Fruit fly (Drosophila melanogaster) whole organism, embryonic: ENCODE results near the gene CG13898.

Experiments
- ATbp ChIP-seq: fragments of 200-800 bp; sonication (Bioruptor generic); optimal IDR thresholded peaks from 2 replicates; lab custom pipeline; 2017; ENCODE audit warnings: missing biosample characterization, mild to moderate bottlenecking, missing genetic modification characterization, missing genetic modification reagents
- Blimp-1 ChIP-seq: fragments of 200-800 bp; sonication (Bioruptor generic); optimal IDR thresholded peaks from 3 replicates; lab custom pipeline; 2018; ENCODE audit warnings: missing biosample characterization, missing genetic modification characterization, mild to moderate bottlenecking, moderate library complexity, missing genetic modification reagents
- CG11247 ChIP-seq: fragments of 200-800 bp; sonication (Bioruptor generic); IDR thresholded peaks from 2 replicates; pipeline ENCODE4 v1.3.6; 2022; ENCODE audit warnings: missing biosample characterization, missing genetic modification characterization
- CG12071 ChIP-seq: fragments of 200-800 bp; sonication (Bioruptor generic); optimal IDR thresholded peaks from 3 replicates; lab custom pipeline; 2018; ENCODE audit warnings: missing biosample characterization, mild to moderate bottlenecking, missing genetic modification characterization
- CG15073 ChIP-seq: fragments of 200-800 bp; sonication (Bioruptor generic); optimal IDR thresholded peaks from 2 replicates; lab custom pipeline; 2016; ENCODE audit warnings: missing biosample characterization, missing genetic modification characterization
- CG16863 ChIP-seq: fragments of 200-800 bp; sonication (Bioruptor generic); optimal IDR thresholded peaks from 3 replicates; lab custom pipeline; 2016; ENCODE audit warnings: missing biosample characterization, missing genetic modification characterization
- CG1832 ChIP-seq: fragments of 200-800 bp; sonication (Bioruptor generic); optimal IDR thresholded peaks from 2 replicates; lab custom pipeline; 2017; ENCODE audit warnings: missing biosample characterization, mild to moderate bottlenecking, missing genetic modification characterization, inconsistent platforms
- CG18764 ChIP-seq: fragments of 200-800 bp; sonication (Bioruptor generic); optimal IDR thresholded peaks from 3 replicates; lab custom pipeline; 2016; ENCODE audit warnings: missing biosample characterization, missing genetic modification characterization
- CG2120 ChIP-seq: fragments of 200-800 bp; sonication (Bioruptor generic); optimal IDR thresholded peaks from 3 replicates; lab custom pipeline; 2016; ENCODE audit warnings: missing biosample characterization, missing genetic modification characterization
- CG30403 ChIP-seq: fragments of 200-800 bp; sonication (Bioruptor generic); optimal IDR thresholded peaks from 3 replicates; lab custom pipeline; 2016; ENCODE audit warnings: missing biosample characterization, missing genetic modification characterization
- CG3995 ChIP-seq: fragments of 200-800 bp; sonication (Bioruptor generic); optimal IDR thresholded peaks from 3 replicates; lab custom pipeline; 2016; ENCODE audit warnings: missing biosample characterization, missing genetic modification characterization
- CG42726 ChIP-seq: fragments of 200-800 bp; sonication (Bioruptor generic); IDR thresholded peaks from 2 replicates; pipeline ENCODE4 v1.3.6; 2022; ENCODE audit warnings: missing biosample characterization, missing genetic modification characterization; ENCODE audit not compliant: partially characterized antibody
- CG4360 ChIP-seq: fragments of 200-800 bp; sonication (Bioruptor generic); IDR thresholded peaks from 2 replicates; pipeline ENCODE4 v1.3.6; 2022; ENCODE audit warnings: missing biosample characterization, missing genetic modification characterization
- CG4707 ChIP-seq: fragments of 200-800 bp; sonication (Bioruptor generic); optimal IDR thresholded peaks from 2 replicates; lab custom pipeline; 2018; ENCODE audit warnings: missing biosample characterization, mild to moderate bottlenecking, missing genetic modification characterization, moderate library complexity
- CG5953 ChIP-seq: fragments of 200-800 bp; sonication (Bioruptor generic); IDR thresholded peaks from 2 replicates; pipeline ENCODE4 v1.3.6; 2022; ENCODE audit warnings: missing biosample characterization, missing genetic modification characterization
- CG6175 ChIP-seq: fragments of 200-800 bp; sonication (Bioruptor generic); IDR thresholded peaks from 3 replicates; pipeline ENCODE4 v1.3.6; 2022; ENCODE audit warnings: missing biosample characterization, missing genetic modification characterization
- CG7556 ChIP-seq: fragments of 200-800 bp; sonication (Bioruptor generic); optimal IDR thresholded peaks from 2 replicates; lab custom pipeline; 2017; ENCODE audit warnings: missing biosample characterization, mild to moderate bottlenecking, missing genetic modification characterization
- CG8290 ChIP-seq, 3 experiments: fragments of 200-800 bp; sonication (Bioruptor generic); optimal IDR thresholded peaks; 2 replicates each; lab custom pipeline; 2016 to 2019; ENCODE audit warnings: missing biosample characterization in 3 of 3, missing genetic modification characterization in 3 of 3, mild to moderate bottlenecking in 2 of 3, moderate library complexity in 1 of 3
- CG9437 ChIP-seq: fragments of 200-800 bp; sonication (Bioruptor generic); optimal IDR thresholded peaks from 2 replicates; lab custom pipeline; 2018; ENCODE audit warnings: missing biosample characterization, mild to moderate bottlenecking, missing genetic modification characterization
- CHES-1-like ChIP-seq: fragments of 200-800 bp; sonication (Bioruptor generic); optimal IDR thresholded peaks from 2 replicates; lab custom pipeline; 2016; ENCODE audit warnings: missing biosample characterization, missing genetic modification characterization
- CkIIα-i1 ChIP-seq: fragments of 200-800 bp; sonication (Bioruptor generic); IDR thresholded peaks from 2 replicates; pipeline ENCODE4 v1.3.6; 2022; ENCODE audit warnings: missing biosample characterization, missing genetic modification characterization
- Doc3 ChIP-seq: fragments of 200-800 bp; sonication (Bioruptor generic); IDR thresholded peaks from 3 replicates; pipeline ENCODE4 v1.3.6; 2022; ENCODE audit warnings: missing biosample characterization, missing genetic modification characterization; ENCODE audit not compliant: partially characterized antibody
- HLH54F ChIP-seq: fragments of 200-800 bp; sonication (Bioruptor generic); optimal IDR thresholded peaks from 3 replicates; lab custom pipeline; 2016; ENCODE audit warnings: missing biosample characterization, missing genetic modification characterization
- HLHmδ ChIP-seq: fragments of 200-800 bp; sonication (Bioruptor generic); optimal IDR thresholded peaks from 2 replicates; lab custom pipeline; 2018; ENCODE audit warnings: missing biosample characterization, mild to moderate bottlenecking, missing genetic modification characterization, moderate library complexity
- Hand ChIP-seq: fragments of 200-800 bp; sonication (Bioruptor generic); optimal IDR thresholded peaks from 2 replicates; lab custom pipeline; 2017; ENCODE audit warnings: mild to moderate bottlenecking, missing biosample characterization, missing genetic modification reagents, missing genetic modification characterization
- Kr ChIP-seq: fragments of 200-800 bp; sonication (Bioruptor generic); optimal IDR thresholded peaks from 2 replicates; lab custom pipeline; 2017; ENCODE audit warnings: missing biosample characterization, mild to moderate bottlenecking, missing genetic modification characterization
- MBD-R2 ChIP-seq: fragments of 200-800 bp; sonication (Bioruptor generic); IDR thresholded peaks from 2 replicates; pipeline ENCODE4 v1.3.6; 2022; ENCODE audit warnings: missing biosample characterization, missing genetic modification characterization
- MTF-1 ChIP-seq: fragments of 200-800 bp; sonication (Bioruptor generic); optimal IDR thresholded peaks from 2 replicates; lab custom pipeline; 2018; ENCODE audit warnings: missing biosample characterization, mild to moderate bottlenecking, missing genetic modification characterization, borderline replicate concordance
- NC2α ChIP-seq: fragments of 200-800 bp; sonication (Bioruptor generic); optimal IDR thresholded peaks from 2 replicates; lab custom pipeline; 2016; ENCODE audit warnings: missing biosample characterization, missing genetic modification characterization
- Opbp ChIP-seq: fragments of 200-800 bp; sonication (Bioruptor generic); IDR thresholded peaks from 3 replicates; pipeline ENCODE4 v1.3.6; 2022; ENCODE audit warnings: missing biosample characterization, missing genetic modification characterization; ENCODE audit not compliant: partially characterized antibody
- Side ChIP-seq: fragments of 200-800 bp; sonication (Bioruptor generic); optimal IDR thresholded peaks from 2 replicates; lab custom pipeline; 2016; ENCODE audit warnings: missing biosample characterization, missing genetic modification characterization
- Sox100B ChIP-seq: fragments of 200-800 bp; sonication (Bioruptor generic); optimal IDR thresholded peaks from 3 replicates; lab custom pipeline; 2018; ENCODE audit warnings: missing biosample characterization, mild to moderate bottlenecking, missing genetic modification characterization
- Usf ChIP-seq: fragments of 200-800 bp; sonication (Bioruptor generic); optimal IDR thresholded peaks from 2 replicates; lab custom pipeline; 2017; ENCODE audit warnings: missing genotype, missing biosample characterization, missing genetic modification characterization
- ac ChIP-seq: fragments of 200-800 bp; sonication (Bioruptor generic); optimal IDR thresholded peaks from 3 replicates; lab custom pipeline; 2017; ENCODE audit warnings: missing biosample characterization, mild to moderate bottlenecking, missing genetic modification characterization
- bsh ChIP-seq, 2 experiments: fragments of 200-800 bp; sonication (Bioruptor generic); optimal IDR thresholded peaks; 2 replicates each; lab custom pipeline; 2017 to 2018; ENCODE audit warnings: mild to moderate bottlenecking in 2 of 2, missing biosample characterization in 2 of 2, missing genetic modification characterization in 2 of 2, moderate library complexity in 1 of 2
- chif ChIP-seq, 2 experiments: fragments of 200-800 bp; sonication (Bioruptor generic); optimal IDR thresholded peaks; 3 replicates each; lab custom pipeline; 2016; ENCODE audit warnings: missing biosample characterization in 2 of 2, missing genetic modification characterization in 2 of 2
- chinmo ChIP-seq: fragments of 200-800 bp; sonication (Bioruptor generic); IDR thresholded peaks from 4 replicates; pipeline ENCODE4 v1.3.6; 2022; ENCODE audit warnings: missing biosample characterization, missing genetic modification characterization; ENCODE audit not compliant: partially characterized antibody
- corto ChIP-seq: fragments of 200-800 bp; sonication (Bioruptor generic); optimal IDR thresholded peaks from 2 replicates; lab custom pipeline; 2016; ENCODE audit warnings: missing biosample characterization, mild to moderate bottlenecking, missing genetic modification characterization, moderate library complexity
- ind ChIP-seq: fragments of 200-800 bp; sonication (Bioruptor generic); optimal IDR thresholded peaks from 3 replicates; lab custom pipeline; 2016; ENCODE audit warnings: missing biosample characterization, missing genetic modification characterization
- jigr1 ChIP-seq: fragments of 200-800 bp; sonication (Bioruptor generic); IDR thresholded peaks from 3 replicates; pipeline ENCODE4 v1.3.6; 2022; ENCODE audit warnings: missing biosample characterization, missing genetic modification characterization
- jing ChIP-seq: fragments of 200-800 bp; sonication (Bioruptor generic); optimal IDR thresholded peaks from 2 replicates; lab custom pipeline; 2018; ENCODE audit warnings: missing biosample characterization, mild to moderate bottlenecking, missing genetic modification characterization
- kah ChIP-seq: fragments of 200-800 bp; sonication (Bioruptor generic); optimal IDR thresholded peaks from 2 replicates; lab custom pipeline; 2018; ENCODE audit warnings: missing biosample characterization, mild to moderate bottlenecking, missing genetic modification characterization
- nerfin-1 ChIP-seq: fragments of 200-800 bp; sonication (Bioruptor generic); optimal IDR thresholded peaks from 3 replicates; lab custom pipeline; 2019; ENCODE audit warnings: missing biosample characterization, mild to moderate bottlenecking, missing genetic modification characterization, moderate library complexity
- repo ChIP-seq: fragments of 200-800 bp; sonication (Bioruptor generic); optimal IDR thresholded peaks from 2 replicates; lab custom pipeline; 2016; ENCODE audit warnings: missing biosample characterization, missing genetic modification characterization
- scrt ChIP-seq: fragments of 200-800 bp; sonication (Bioruptor generic); optimal IDR thresholded peaks from 2 replicates; lab custom pipeline; 2018; ENCODE audit warnings: missing biosample characterization, mild to moderate bottlenecking, missing genetic modification characterization, moderate library complexity
- tap ChIP-seq: fragments of 200-800 bp; optimal IDR thresholded peaks from 3 replicates; lab custom pipeline; 2019; ENCODE audit warnings: missing biosample characterization, mild to moderate bottlenecking, missing genetic modification characterization, moderate library complexity
- tio ChIP-seq: fragments of 200-800 bp; sonication (Bioruptor generic); optimal IDR thresholded peaks from 2 replicates; lab custom pipeline; 2017; ENCODE audit warnings: missing biosample characterization, missing genetic modification characterization, inconsistent platforms
- ttk ChIP-seq: fragments of 200-800 bp; sonication (Bioruptor generic); IDR thresholded peaks from 2 replicates; pipeline ENCODE4 v2.1.2; 2022; ENCODE audit warnings: missing biosample characterization, missing genetic modification characterization

Gene CG13898

DNA sequence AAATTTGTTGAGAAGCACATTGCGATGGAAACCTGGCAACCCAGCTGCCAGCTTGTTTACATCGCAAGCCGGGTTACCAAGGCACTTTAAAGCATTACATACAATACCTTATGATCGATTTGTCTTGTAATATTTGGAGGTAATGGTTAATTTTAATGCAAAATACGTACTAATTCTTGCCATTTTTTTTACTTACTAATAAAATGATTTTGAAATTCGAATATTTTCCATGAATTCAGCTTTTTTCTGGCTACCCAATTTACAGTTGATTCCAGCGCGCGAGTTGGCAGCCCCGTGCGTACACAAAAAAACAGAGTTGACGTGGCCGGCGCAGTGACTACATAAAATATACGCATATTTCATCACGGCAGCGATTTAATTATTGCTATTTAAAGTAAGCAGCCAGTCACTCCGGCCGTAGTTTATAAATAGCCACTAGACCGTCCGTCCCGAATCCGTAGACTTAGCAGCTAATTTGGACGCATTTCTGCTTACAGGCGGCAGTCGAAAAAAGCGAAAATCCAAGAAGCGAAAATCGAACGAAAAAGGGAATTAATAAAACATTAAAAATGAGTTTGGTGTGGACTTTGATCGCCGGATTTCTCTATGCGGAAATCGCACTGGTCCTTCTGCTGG, 33.8 kb upstream of the CG13898 start, which contains the start of the genes CG13901 and CG13887 (continued):
- peak; percentile 66; the same call in 2 of the 3 replicates for TF ChIP-seq CG6175 (GFP tag; lab: Robert Waterston, UW)
- no peak for TF ChIP-seq Doc3 (GFP tag; lab: Robert Waterston, UW)
- peak; percentile 96 for TF ChIP-seq CG30403 (GFP tag; lab: Kevin White, UChicago)
- peak; percentile 66 for TF ChIP-seq tap
- peak; percentile 78 for TF ChIP-seq NC2α (GFP tag; lab: Kevin White, UChicago)
- TF ChIP-seq MTF-1 (GFP tag; lab: Kevin White, UChicago), result peak; percentile 23
- TF ChIP-seq repo (GFP tag; lab: Kevin White, UChicago), result peak; percentile 81
- peak; percentile 31 to 90 for TF ChIP-seq bsh (GFP tag; optimal IDR thresholded peaks at IDR 0.05; lab: Kevin White, UChicago)
- peak; percentile 51 for TF ChIP-seq kah (GFP tag; lab: Kevin White, UChicago)
- TF ChIP-seq CG4360, result no peak
- peak; percentile 94 for TF ChIP-seq CHES-1-like (GFP tag; lab: Kevin White, UChicago)
- TF ChIP-seq Sox100B (GFP tag; lab: Kevin White, UChicago), result no peak
- TF ChIP-seq corto (GFP tag; lab: Kevin White, UChicago), result peak; percentile 62
- TF ChIP-seq ac (GFP tag; lab: Kevin White, UChicago), result no peak
- peak; percentile 83 for TF ChIP-seq CG7556
- TF ChIP-seq ATbp, result peak; percentile 78
- no peak for TF ChIP-seq jing
- TF ChIP-seq CG11247 (GFP tag; lab: Robert Waterston, UW), result peak; percentile 82
- peak; percentile 92 for TF ChIP-seq Side
- peak; percentile 88 for TF ChIP-seq Blimp-1 (GFP tag; lab: Kevin White, UChicago)
- TF ChIP-seq scrt (GFP tag; lab: Kevin White, UChicago), result no peak
- TF ChIP-seq CG42726 (GFP tag; lab: Robert Waterston, UW), result no peak
- TF ChIP-seq chinmo (GFP tag; lab: Robert Waterston, UW), result no peak
- peak; percentile 62 for TF ChIP-seq CG12071 (GFP tag; lab: Kevin White, UChicago)
- no peak for TF ChIP-seq Kr (GFP tag; lab: Kevin White, UChicago)
- TF ChIP-seq Usf (GFP tag; lab: Kevin White, UChicago), result peak; percentile 79
- peak; percentile 89 for TF ChIP-seq CG16863 (GFP tag; lab: Kevin White, UChicago)
- TF ChIP-seq HLHmδ, result no peak
- peak; percentile 79 for TF ChIP-seq CG5953 (GFP tag; lab: Robert Waterston, UW)
- TF ChIP-seq Opbp (GFP tag; lab: Robert Waterston, UW), result no peak
- peak; percentile 97 for TF ChIP-seq CG2120
- TF ChIP-seq CkIIα-i1, result no peak
- TF ChIP-seq HLH54F, result peak; percentile 95
- TF ChIP-seq nerfin-1 (tag; lab: Kevin White, UChicago), result peak; percentile 88
- no peak for TF ChIP-seq tio (GFP tag; lab: Kevin White, UChicago)
- TF ChIP-seq CG8290 (GFP tag; optimal IDR thresholded peaks at IDR 0.05; lab: Kevin White, UChicago), result peak; percentile 91
- TF ChIP-seq CG8290 (tag; optimal IDR thresholded peaks at IDR 0.05; lab: Kevin White, UChicago), result peak; percentile 67 to 84
- peak; percentile 94 for TF ChIP-seq ind (GFP tag; lab: Kevin White, UChicago)
- TF ChIP-seq CG4707, result peak; percentile 53
- no peak for TF ChIP-seq CG1832
- TF ChIP-seq jigr1 (GFP tag; lab: Robert Waterston, UW), result peak; percentile 18; the same call in 1 of the 3 replicates
- TF ChIP-seq chif (GFP tag; optimal IDR thresholded peaks at IDR 0.05; lab: Kevin White, UChicago), result peak; percentile 86 to 92
- peak; percentile 65 for TF ChIP-seq Hand (GFP tag; lab: Kevin White, UChicago)
- TF ChIP-seq ttk, result peak; percentile 85
- TF ChIP-seq CG15073 (GFP tag; lab: Kevin White, UChicago), result peak; percentile 59
- TF ChIP-seq CG3995 (GFP tag; lab: Kevin White, UChicago), result peak; percentile 87
- TF ChIP-seq CG9437, result peak; percentile 76
- TF ChIP-seq MBD-R2 (GFP tag; lab: Robert Waterston, UW), result peak; percentile 94
- peak; percentile 87 for TF ChIP-seq CG18764 (GFP tag; lab: Kevin White, UChicago)
